Worm (Caenorhabditis elegans) whole organism, L2 larva: ENCODE measurements around the gene hlh-28.
A peak's percentile ranks its signal among the peaks of the same experiment; 100 is the strongest.

Experiments
- crh-2 ChIP-seq: sonication (generic microtip); optimal IDR thresholded peaks from 2 replicates; lab custom pipeline; 2017; ENCODE audit warnings: missing biosample characterization, missing genetic modification characterization
- fos-1 ChIP-seq: fragments of 150-350 bp; optimal IDR thresholded peaks from 2 replicates; lab custom pipeline; 2014; ENCODE audit warnings: missing biosample characterization, missing genetic modification characterization
- gmeb-1 ChIP-seq: fragments of 150-350 bp; optimal IDR thresholded peaks from 2 replicates; lab custom pipeline; 2014; ENCODE audit warnings: missing biosample characterization, missing genetic modification characterization
- nhr-6 ChIP-seq: fragments of 150-350 bp; optimal IDR thresholded peaks from 2 replicates; lab custom pipeline; 2014; ENCODE audit warnings: missing biosample characterization, missing genetic modification characterization
- skn-1 ChIP-seq: sonication (generic microtip); optimal IDR thresholded peaks from 2 replicates; lab custom pipeline; 2017; ENCODE audit warnings: missing biosample characterization, missing genetic modification characterization
- sma-3 ChIP-seq: sonication (generic microtip); optimal IDR thresholded peaks from 2 replicates; lab custom pipeline; 2016; ENCODE audit warnings: missing genetic modification reagents, missing genetic modification characterization, missing compliant biosample characterization
- sma-9 ChIP-seq, 2 experiments: fragments of 150-350 bp in 1 of 2; sonication (generic microtip) in 1 of 2; optimal IDR thresholded peaks; 2 replicates each; lab custom pipeline; 2014 to 2016; ENCODE audit warnings: missing genetic modification characterization in 2 of 2, mild to moderate bottlenecking in 1 of 2, missing biosample characterization in 1 of 2, missing compliant biosample characterization in 1 of 2, missing genetic modification reagents in 1 of 2, moderate library complexity in 1 of 2

hlh-28 gene

ce11 chrX:17601345-17601744, 50.5 kb downstream of the hlh-28 start:
- peak; percentile 22 for TF ChIP-seq crh-2 (tag; lab: Kevin White, UChicago)
- peak; percentile 0 for TF ChIP-seq skn-1
- TF ChIP-seq sma-9 (GFP tag; optimal IDR thresholded peaks at IDR 0.05; lab: Kevin White, UChicago), result peak; percentile 41
- TF ChIP-seq sma-9 (tag; optimal IDR thresholded peaks at IDR 0.05; lab: Kevin White, UChicago), result no peak
- TF ChIP-seq gmeb-1 (tag; lab: Kevin White, UChicago), result peak; percentile 17
- peak; percentile 81 for TF ChIP-seq fos-1
- TF ChIP-seq nhr-6, result no peak
- TF ChIP-seq sma-3 (GFP tag; lab: Kevin White, UChicago), result no peak
